Worm (Caenorhabditis elegans) whole organism, early embryonic: ENCODE results near the gene F41G3.6.

Experiments
- aly-1 ChIP-seq: sonication (generic microtip); optimal IDR thresholded peaks from 2 replicates; lab custom pipeline; 2016; ENCODE audit warnings: missing genetic modification characterization, missing compliant biosample characterization
- ama-1 ChIP-seq: fragments of 150-350 bp; optimal IDR thresholded peaks from 2 replicates; lab custom pipeline; 2014
- ceh-36 ChIP-seq: sonication (generic microtip); optimal IDR thresholded peaks from 2 replicates; lab custom pipeline; 2016; ENCODE audit warnings: missing genetic modification characterization, inconsistent platforms, missing compliant biosample characterization
- hmg-4 ChIP-seq: fragments of 200-800 bp; sonication (Bioruptor generic); optimal IDR thresholded peaks from 2 replicates; lab custom pipeline; 2018; ENCODE audit warnings: mild to moderate bottlenecking, missing genetic modification characterization, missing compliant biosample characterization
- tbx-37 ChIP-seq: fragments of 200-800 bp; sonication (Bioruptor generic); conservative IDR thresholded peaks from 2 replicates; pipeline ENCODE4 v1.3.6; 2022; ENCODE audit warnings: missing genetic modification reagents, missing genetic modification characterization, missing compliant biosample characterization

ce11 chrII:6745783-6746182 is 3.1 kb downstream of the F41G3.6 start, which contains the start of gene ins-14:
- TF ChIP-seq aly-1 (tag; lab: Kevin White, UChicago) (no peak), tbx-37 (GFP tag; lab: Robert Waterston, UW) (no peak), hmg-4 (GFP tag; lab: Kevin White, UChicago) (no peak), ama-1 (lab: Kevin White, UChicago) (no peak), ceh-36 (no peak)
